Worm (Caenorhabditis elegans) whole organism, L1 larva: Measurements from ENCODE around the gene pqn-90.

Source experiments
- C16A3.4 ChIP-seq: fragments of 150-350 bp; optimal IDR thresholded peaks from 2 replicates; lab custom pipeline; 2014; ENCODE audit warnings: missing biosample characterization, missing genetic modification characterization
- Y116A8C.19 ChIP-seq: sonication (generic microtip); optimal IDR thresholded peaks from 2 replicates; lab custom pipeline; 2016; ENCODE audit warnings: missing compliant biosample characterization, missing genetic modification characterization, borderline replicate concordance
- alr-1 ChIP-seq: fragments of 200-800 bp; sonication (Bioruptor generic); optimal IDR thresholded peaks from 2 replicates; lab custom pipeline; 2018; ENCODE audit warnings: borderline replicate concordance, mild to moderate bottlenecking, missing genetic modification characterization, missing compliant biosample characterization
- aly-2 ChIP-seq: fragments of 150-350 bp; optimal IDR thresholded peaks from 2 replicates; lab custom pipeline; 2014; ENCODE audit warnings: missing biosample characterization, missing genetic modification characterization
- blmp-1 ChIP-seq: fragments of 150-350 bp; optimal IDR thresholded peaks from 2 replicates; lab custom pipeline; 2014; ENCODE audit warnings: missing biosample characterization, missing genetic modification characterization
- ceh-63 ChIP-seq: fragments of 200-800 bp; sonication (Bioruptor generic); optimal IDR thresholded peaks from 2 replicates; lab custom pipeline; 2018; ENCODE audit warnings: mild to moderate bottlenecking, missing genetic modification characterization, missing compliant biosample characterization
- ceh-88 ChIP-seq: fragments of 200-800 bp; sonication (Bioruptor generic); IDR thresholded peaks from 2 replicates; pipeline ENCODE4 v1.3.6; 2022; ENCODE audit warnings: missing genetic modification characterization, missing compliant biosample characterization
- ceh-90 ChIP-seq: sonication (generic microtip); optimal IDR thresholded peaks from 2 replicates; lab custom pipeline; 2016; ENCODE audit warnings: missing genetic modification characterization, missing compliant biosample characterization
- ces-1 ChIP-seq: fragments of 150-350 bp; optimal IDR thresholded peaks from 2 replicates; lab custom pipeline; 2014; ENCODE audit warnings: missing biosample characterization, missing genetic modification reagents, missing genetic modification characterization
- dpl-1 ChIP-seq, 3 experiments: fragments of 150-350 bp in 2 of 3; sonication (generic microtip) in 1 of 3; optimal IDR thresholded peaks; 2 replicates each; lab custom pipeline; 2014 to 2017; ENCODE audit warnings: missing biosample characterization in 3 of 3, missing genetic modification characterization in 3 of 3, missing genetic modification reagents in 3 of 3
- dsc-1 ChIP-seq: sonication (generic microtip); optimal IDR thresholded peaks from 2 replicates; lab custom pipeline; 2016; ENCODE audit warnings: mild to moderate bottlenecking, missing genetic modification characterization, missing compliant biosample characterization
- efl-1 ChIP-seq, 4 experiments: fragments of 150-350 bp; optimal IDR thresholded peaks in 3 of 4; peaks in 1 of 4; 1 replicate in 1 of 4; 2 replicates in 3 of 4; lab custom pipeline; 2014; ENCODE audit warnings: missing biosample characterization in 2 of 4, missing genetic modification characterization in 2 of 4, missing genetic modification reagents in 2 of 4
- egl-13 ChIP-seq: sonication (generic microtip); optimal IDR thresholded peaks from 2 replicates; lab custom pipeline; 2016; ENCODE audit warnings: missing genotype, missing genetic modification reagents, missing genetic modification characterization, missing compliant biosample characterization
- elt-3 ChIP-seq, 6 experiments: fragments of 150-350 bp in 1 of 6; sonication (generic microtip); optimal IDR thresholded peaks; 2 replicates each; lab custom pipeline; 2017 to 2018; ENCODE audit warnings: missing biosample characterization in 6 of 6, missing genetic modification characterization in 6 of 6, inconsistent platforms in 1 of 6
- hlh-17 ChIP-seq: fragments of 200-800 bp; sonication (Bioruptor generic); optimal IDR thresholded peaks from 2 replicates; lab custom pipeline; 2018; ENCODE audit warnings: missing genetic modification characterization, mild to moderate bottlenecking, missing compliant biosample characterization, moderate library complexity, borderline replicate concordance
- hlh-4 ChIP-seq: sonication (generic microtip); optimal IDR thresholded peaks from 2 replicates; lab custom pipeline; 2016; ENCODE audit warnings: mild to moderate bottlenecking, missing genetic modification characterization, missing compliant biosample characterization
- hpl-2 ChIP-seq: fragments of 150-350 bp; optimal IDR thresholded peaks from 2 replicates; lab custom pipeline; 2014; ENCODE audit warnings: missing biosample characterization, missing genetic modification reagents, missing genetic modification characterization
- irx-1 ChIP-seq: sonication (generic microtip); optimal IDR thresholded peaks from 2 replicates; lab custom pipeline; 2016; ENCODE audit warnings: missing genetic modification characterization, missing compliant biosample characterization
- mab-9 ChIP-seq: fragments of 200-800 bp; sonication (Bioruptor generic); IDR thresholded peaks from 2 replicates; pipeline ENCODE4 v1.3.6; 2022; ENCODE audit warnings: missing genetic modification reagents, missing genetic modification characterization, missing compliant biosample characterization
- mep-1 ChIP-seq: fragments of 150-350 bp; optimal IDR thresholded peaks from 2 replicates; lab custom pipeline; 2014; ENCODE audit warnings: missing biosample characterization, missing genetic modification characterization
- nhr-11 ChIP-seq: fragments of 150-350 bp; optimal IDR thresholded peaks from 2 replicates; lab custom pipeline; 2014; ENCODE audit warnings: missing biosample characterization, missing genetic modification characterization
- nhr-12 ChIP-seq: sonication (generic microtip); optimal IDR thresholded peaks from 2 replicates; lab custom pipeline; 2017; ENCODE audit warnings: missing biosample characterization, missing genetic modification characterization
- nhr-20 ChIP-seq: sonication (generic microtip); optimal IDR thresholded peaks from 2 replicates; lab custom pipeline; 2016; ENCODE audit warnings: mild to moderate bottlenecking, missing genetic modification characterization, missing compliant biosample characterization
- nhr-28 ChIP-seq: fragments of 150-350 bp; optimal IDR thresholded peaks from 2 replicates; lab custom pipeline; 2014; ENCODE audit warnings: missing biosample characterization, missing genetic modification characterization
- nhr-76 ChIP-seq: sonication (generic microtip); optimal IDR thresholded peaks from 2 replicates; lab custom pipeline; 2017; ENCODE audit warnings: missing biosample characterization, missing genetic modification characterization
- nhr-90 ChIP-seq: sonication (generic microtip); optimal IDR thresholded peaks from 2 replicates; lab custom pipeline; 2016; ENCODE audit warnings: mild to moderate bottlenecking, missing genetic modification characterization, missing compliant biosample characterization; ENCODE audit not compliant: poor library complexity
- rnt-1 ChIP-seq: sonication (generic microtip); optimal IDR thresholded peaks from 2 replicates; lab custom pipeline; 2016; ENCODE audit warnings: mild to moderate bottlenecking, missing genetic modification characterization, moderate library complexity, missing compliant biosample characterization
- snpc-4 ChIP-seq: fragments of 150-350 bp; optimal IDR thresholded peaks from 2 replicates; lab custom pipeline; 2014; ENCODE audit warnings: missing biosample characterization, missing genetic modification characterization
- sox-4 ChIP-seq: sonication (generic microtip); optimal IDR thresholded peaks from 2 replicates; lab custom pipeline; 2016; ENCODE audit warnings: missing genetic modification characterization, missing compliant biosample characterization
- swsn-7 ChIP-seq: sonication (generic microtip); optimal IDR thresholded peaks from 2 replicates; lab custom pipeline; 2016; ENCODE audit warnings: missing genetic modification characterization, missing compliant biosample characterization
- unc-30 ChIP-seq: sonication (generic microtip); optimal IDR thresholded peaks from 2 replicates; lab custom pipeline; 2017; ENCODE audit warnings: missing biosample characterization, missing genetic modification characterization
- unc-86 ChIP-seq: sonication (generic microtip); optimal IDR thresholded peaks from 2 replicates; lab custom pipeline; 2016; ENCODE audit warnings: missing genetic modification characterization, missing compliant biosample characterization
- unc-98 ChIP-seq: fragments of 200-800 bp; sonication (Bioruptor generic); IDR thresholded peaks from 2 replicates; pipeline ENCODE4 v1.3.6; 2022; ENCODE audit warnings: missing genetic modification characterization, missing compliant biosample characterization
- vab-15 ChIP-seq: sonication (generic microtip); optimal IDR thresholded peaks from 2 replicates; lab custom pipeline; 2017; ENCODE audit warnings: missing genotype, mild to moderate bottlenecking, missing genetic modification characterization, missing compliant biosample characterization
- xbp-1 ChIP-seq: sonication (generic microtip); optimal IDR thresholded peaks from 2 replicates; lab custom pipeline; 2016; ENCODE audit warnings: missing genetic modification characterization, missing compliant biosample characterization
- ztf-11 ChIP-seq, 2 experiments: sonication (generic microtip); optimal IDR thresholded peaks; 2 replicates each; lab custom pipeline; 2016 to 2017; ENCODE audit warnings: missing genetic modification characterization in 2 of 2, missing biosample characterization in 1 of 2, missing compliant biosample characterization in 1 of 2

pqn-90 gene

DNA sequence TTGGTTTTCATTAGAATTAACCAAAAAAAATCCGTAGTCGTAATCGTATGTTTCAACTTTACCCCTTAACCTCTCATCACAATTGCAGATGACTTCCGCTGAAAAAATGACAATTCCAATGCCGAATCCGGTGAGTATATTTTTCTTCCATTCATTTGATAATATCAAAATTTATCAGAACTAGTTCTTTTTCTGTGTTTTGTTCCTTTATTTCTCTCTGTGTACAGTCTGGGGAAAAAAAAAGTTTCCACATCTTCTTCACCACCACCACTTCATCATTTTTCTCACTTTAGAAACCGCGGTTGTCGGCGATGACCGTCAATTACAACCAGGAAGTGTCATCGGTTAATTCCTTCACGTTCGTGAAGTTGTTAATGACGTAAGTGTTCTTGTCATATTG lies 11.1 kb upstream of the pqn-90 start, which contains the start of gene best-21:
Gene best-21 (plus strand): TSS at position 301 of the 400 bp plus-strand sequence.
- TF ChIP-seq snpc-4 (tag; lab: Kevin White, UChicago): no peak
- no peak for TF ChIP-seq unc-86 (tag; lab: Kevin White, UChicago)
- TF ChIP-seq mab-9 (GFP tag; lab: Robert Waterston, UW): no peak
- no peak for TF ChIP-seq irx-1 (tag; lab: Kevin White, UChicago)
- TF ChIP-seq blmp-1: no peak
- no peak for TF ChIP-seq unc-30
- no peak for TF ChIP-seq swsn-7 (tag; lab: Kevin White, UChicago)
- TF ChIP-seq ceh-90 (tag; lab: Kevin White, UChicago): no peak
- TF ChIP-seq xbp-1 (tag; lab: Kevin White, UChicago): no peak
- no peak for TF ChIP-seq dpl-1 (GFP tag; optimal IDR thresholded peaks at IDR 0.05; lab: Kevin White, UChicago)
- no peak for TF ChIP-seq hlh-4 (tag; lab: Kevin White, UChicago)
- TF ChIP-seq unc-98: no peak
- no peak for TF ChIP-seq egl-13
- no peak for TF ChIP-seq Y116A8C.19 (tag; lab: Kevin White, UChicago)
- no peak for TF ChIP-seq rnt-1 (tag; lab: Kevin White, UChicago)
- no peak for TF ChIP-seq vab-15 (tag; lab: Kevin White, UChicago)

DNA sequence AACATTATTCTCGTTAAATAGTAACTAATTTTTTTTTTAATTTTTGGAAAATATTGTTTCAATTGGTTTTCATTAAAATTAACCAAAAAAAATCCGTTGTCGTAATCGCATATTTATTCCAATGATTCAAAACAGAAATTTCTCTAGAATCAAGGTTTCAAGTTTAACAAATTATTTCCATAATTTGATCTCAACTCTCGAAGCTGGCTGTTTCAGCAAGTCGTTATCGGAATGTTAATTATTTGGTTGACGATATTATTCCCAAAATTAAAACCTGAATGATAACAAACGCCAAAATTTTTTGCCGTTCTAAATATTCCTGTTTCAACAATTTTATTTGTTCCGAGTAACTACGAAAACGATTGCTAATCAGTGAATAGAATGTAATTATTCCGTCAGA lies 9.0 kb upstream of the pqn-90 start:
- no peak for TF ChIP-seq mep-1 (tag; lab: Kevin White, UChicago)
- no peak for TF ChIP-seq blmp-1
- TF ChIP-seq C16A3.4: no peak
- no peak for TF ChIP-seq dpl-1 (GFP tag; optimal IDR thresholded peaks at IDR 0.05; lab: Kevin White, UChicago)
- no peak for TF ChIP-seq hlh-17
- no peak for TF ChIP-seq nhr-76
- TF ChIP-seq sox-4: no peak
- no peak for TF ChIP-seq ces-1 (GFP tag; lab: Kevin White, UChicago)
- TF ChIP-seq swsn-7 (tag; lab: Kevin White, UChicago): no peak
- TF ChIP-seq ceh-88 (GFP tag; lab: Robert Waterston, UW): no peak

DNA sequence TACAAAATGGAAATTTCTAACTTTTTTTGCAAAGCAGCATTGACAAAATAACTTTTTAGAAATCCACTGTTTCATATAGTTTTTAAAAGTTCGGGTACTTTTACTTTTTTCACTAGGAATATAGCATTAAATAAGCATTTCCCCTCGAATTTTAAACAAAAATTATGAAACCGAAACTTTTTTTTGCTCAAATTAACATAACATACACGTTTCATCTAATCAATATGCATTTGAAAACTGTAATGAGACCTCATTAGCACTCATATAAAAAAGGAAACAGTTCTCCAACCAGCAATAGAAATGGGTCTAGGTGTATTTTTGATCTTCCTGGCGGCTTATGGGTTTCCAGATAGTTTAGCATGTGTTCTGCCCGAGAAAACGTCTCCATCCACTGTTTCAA lies 3.0 kb upstream of the pqn-90 start, which contains the start of gene Y73F8A.10:
Gene Y73F8A.10 (plus strand): TSS at position 301 of the 400 bp plus-strand sequence.
- no peak for TF ChIP-seq elt-3 (tag; optimal IDR thresholded peaks at IDR 0.05; lab: Kevin White, UChicago)
- TF ChIP-seq nhr-90 (tag; lab: Kevin White, UChicago): no peak
- TF ChIP-seq ztf-11 (tag; optimal IDR thresholded peaks at IDR 0.05; lab: Kevin White, UChicago): no peak
- TF ChIP-seq aly-2 (tag; lab: Kevin White, UChicago): no peak
- no peak for TF ChIP-seq nhr-11 (tag; lab: Kevin White, UChicago)
- no peak for TF ChIP-seq alr-1 (tag; lab: Kevin White, UChicago)

DNA sequence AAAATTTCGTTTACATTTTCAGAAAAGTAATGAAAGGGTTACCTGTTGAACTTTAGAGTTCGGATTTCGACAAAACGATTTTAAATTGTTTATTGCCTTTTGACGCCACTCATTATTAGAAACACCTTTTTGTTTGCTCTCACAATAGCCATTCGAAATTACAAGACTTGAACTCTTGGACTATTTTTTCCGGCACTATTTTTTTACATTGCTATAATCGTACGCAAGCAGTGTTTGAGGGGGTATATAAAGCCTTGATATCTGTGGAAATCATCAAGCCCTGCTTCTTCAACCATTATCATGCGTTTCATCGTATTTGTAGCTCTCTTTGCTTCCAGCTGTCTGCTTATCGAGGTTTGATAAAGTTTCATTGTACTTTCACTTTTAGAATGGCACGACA lies 545 bp upstream of the pqn-90 start, which contains the start of gene pqn-91:
Gene pqn-91 (plus strand): TSS at position 301 of the 400 bp plus-strand sequence.
- TF ChIP-seq dsc-1 (no peak), efl-1 (optimal IDR thresholded peaks at IDR 0.05; lab: Kevin White, UChicago) (no peak), efl-1 (GFP tag; optimal IDR thresholded peaks at IDR 0.05 in 1 of 2; lab: Kevin White, UChicago) (peak in 1 of 2 experiments; percentile 83), nhr-28 (no peak)

DNA sequence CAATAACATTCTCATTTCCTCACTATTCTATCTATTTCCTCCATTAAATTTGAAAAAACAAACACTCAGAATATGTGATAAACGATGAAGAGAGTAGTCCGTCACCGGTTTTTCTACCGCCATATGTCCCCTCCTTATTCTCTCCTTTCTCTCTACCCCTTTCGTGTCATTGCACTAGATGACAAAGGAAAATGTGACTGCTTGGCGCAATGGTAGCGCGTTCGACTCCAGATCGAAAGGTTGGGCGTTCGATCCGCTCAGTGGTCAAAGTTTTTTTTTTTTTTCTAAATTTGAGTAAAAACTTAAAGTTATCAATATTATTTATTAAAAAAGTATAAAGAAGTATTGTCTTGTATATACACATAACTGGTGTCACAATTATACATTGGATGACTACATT lies 1.6 kb downstream of the pqn-90 start:
- peak; percentile 30 for TF ChIP-seq nhr-90 (tag; lab: Kevin White, UChicago)
- TF ChIP-seq efl-1 (optimal IDR thresholded peaks at IDR 0.05; lab: Kevin White, UChicago): no peak
- peak in 1 of 2 experiments; percentile 91 for TF ChIP-seq efl-1 (GFP tag; optimal IDR thresholded peaks at IDR 0.05 in 1 of 2; lab: Kevin White, UChicago)
- TF ChIP-seq snpc-4 (tag; lab: Kevin White, UChicago): no peak
- no peak for TF ChIP-seq ceh-63
- TF ChIP-seq ztf-11 (tag; optimal IDR thresholded peaks at IDR 0.05; lab: Kevin White, UChicago): no peak
- peak; percentile 6 for TF ChIP-seq nhr-20
- no peak for TF ChIP-seq rnt-1 (tag; lab: Kevin White, UChicago)
- no peak for TF ChIP-seq nhr-76
- no peak for TF ChIP-seq nhr-12 (tag; lab: Kevin White, UChicago)
- TF ChIP-seq hpl-2: no peak
